Fruit fly (Drosophila melanogaster) whole organism, embryonic: ENCODE measurements around the gene CG4452.
A peak's percentile ranks its signal among the peaks of the same experiment; 100 is the strongest.

Experiments
- Abd-B ChIP-seq: fragments of 200-800 bp; sonication (Bioruptor generic); optimal IDR thresholded peaks from 2 replicates; lab custom pipeline; 2018; ENCODE audit warnings: missing biosample characterization, mild to moderate bottlenecking, missing genetic modification characterization, moderate library complexity
- Atf-2 ChIP-seq: fragments of 200-800 bp; sonication (Bioruptor generic); optimal IDR thresholded peaks from 2 replicates; lab custom pipeline; 2016; ENCODE audit warnings: missing biosample characterization, missing genetic modification characterization
- B-H1 ChIP-seq: fragments of 200-800 bp; sonication (Bioruptor generic); IDR thresholded peaks from 3 replicates; pipeline ENCODE4 v1.3.6; 2022; ENCODE audit warnings: missing biosample characterization, missing genetic modification characterization
- CG10959 ChIP-seq: fragments of 200-800 bp; sonication (Bioruptor generic); IDR thresholded peaks from 2 replicates; pipeline ENCODE4 v1.3.6; 2022; ENCODE audit warnings: missing biosample characterization, missing genetic modification characterization
- CG11696 ChIP-seq: fragments of 200-800 bp; sonication (Bioruptor generic); IDR thresholded peaks from 2 replicates; pipeline ENCODE4 v1.3.6; 2022; ENCODE audit warnings: missing biosample characterization, missing genetic modification characterization
- CG11723 ChIP-seq: fragments of 200-800 bp; sonication (Bioruptor generic); optimal IDR thresholded peaks from 2 replicates; lab custom pipeline; 2017; ENCODE audit warnings: missing biosample characterization, mild to moderate bottlenecking, missing genetic modification characterization
- CG14710 ChIP-seq: fragments of 200-800 bp; sonication (Bioruptor generic); optimal IDR thresholded peaks from 3 replicates; lab custom pipeline; 2019; ENCODE audit warnings: missing biosample characterization, mild to moderate bottlenecking, missing genetic modification characterization, moderate library complexity
- CG17328 ChIP-seq: fragments of 200-800 bp; sonication (Bioruptor generic); IDR thresholded peaks from 2 replicates; pipeline ENCODE4 v1.3.6; 2022; ENCODE audit warnings: missing biosample characterization, missing genetic modification characterization
- CG17568 ChIP-seq: fragments of 200-800 bp; sonication (Bioruptor generic); optimal IDR thresholded peaks from 2 replicates; lab custom pipeline; 2018; ENCODE audit warnings: missing biosample characterization, mild to moderate bottlenecking, missing genetic modification characterization, moderate library complexity
- CG17912 ChIP-seq: fragments of 200-800 bp; sonication (Bioruptor generic); optimal IDR thresholded peaks from 2 replicates; lab custom pipeline; 2018; ENCODE audit warnings: missing biosample characterization, mild to moderate bottlenecking, missing genetic modification characterization
- CG32767 ChIP-seq: fragments of 200-800 bp; sonication (Bioruptor generic); IDR thresholded peaks from 2 replicates; pipeline ENCODE4 v1.3.6; 2022; ENCODE audit warnings: missing biosample characterization, missing genetic modification characterization
- CG4282 ChIP-seq: fragments of 200-800 bp; sonication (Bioruptor generic); optimal IDR thresholded peaks from 2 replicates; lab custom pipeline; 2016; ENCODE audit warnings: missing biosample characterization, missing genetic modification characterization
- CG43689 ChIP-seq: fragments of 200-800 bp; sonication (Bioruptor generic); IDR thresholded peaks from 2 replicates; pipeline ENCODE4 v1.3.6; 2022; ENCODE audit warnings: missing biosample characterization, missing genetic modification characterization
- CG4404 ChIP-seq: fragments of 200-800 bp; sonication (Bioruptor generic); IDR thresholded peaks from 2 replicates; pipeline ENCODE4 v1.3.6; 2022; ENCODE audit warnings: missing biosample characterization, missing genetic modification characterization
- CG4707 ChIP-seq: fragments of 200-800 bp; sonication (Bioruptor generic); optimal IDR thresholded peaks from 2 replicates; lab custom pipeline; 2018; ENCODE audit warnings: missing biosample characterization, mild to moderate bottlenecking, missing genetic modification characterization, moderate library complexity
- CG7928 ChIP-seq: fragments of 200-800 bp; sonication (Bioruptor generic); optimal IDR thresholded peaks from 2 replicates; lab custom pipeline; 2017; ENCODE audit warnings: missing biosample characterization, mild to moderate bottlenecking, missing genetic modification characterization
- CG8281 ChIP-seq: fragments of 200-800 bp; sonication (Bioruptor generic); optimal IDR thresholded peaks from 2 replicates; lab custom pipeline; 2018; ENCODE audit warnings: missing biosample characterization, mild to moderate bottlenecking, missing genetic modification characterization, moderate library complexity
- D19A ChIP-seq: fragments of 200-800 bp; optimal IDR thresholded peaks from 3 replicates; lab custom pipeline; 2019; ENCODE audit warnings: missing biosample characterization, mild to moderate bottlenecking, missing genetic modification characterization, moderate library complexity
- Drgx ChIP-seq: fragments of 200-800 bp; sonication (Bioruptor generic); IDR thresholded peaks from 2 replicates; pipeline ENCODE4 v1.3.6; 2022; ENCODE audit warnings: missing biosample characterization, missing genetic modification characterization
- Eip74EF ChIP-seq, 2 experiments: fragments of 200-800 bp in 1 of 2; fragments of >200 bp in 1 of 2; sonication (Bioruptor generic) in 1 of 2; optimal IDR thresholded peaks; 2 replicates each; lab custom pipeline; 2017 to 2019; ENCODE audit warnings: missing biosample characterization in 2 of 2, missing genetic modification characterization in 2 of 2, mild to moderate bottlenecking in 1 of 2, moderate library complexity in 1 of 2
- Gsc ChIP-seq: fragments of 200-800 bp; sonication (Bioruptor generic); IDR thresholded peaks from 2 replicates; pipeline ENCODE4 v1.3.6; 2022; ENCODE audit warnings: missing biosample characterization, missing genetic modification characterization
- Hey ChIP-seq: fragments of 200-800 bp; sonication (Bioruptor generic); optimal IDR thresholded peaks from 3 replicates; lab custom pipeline; 2018; ENCODE audit warnings: missing biosample characterization, mild to moderate bottlenecking, missing genetic modification characterization
- Hr3 ChIP-seq: fragments of 200-800 bp; sonication (Bioruptor generic); optimal IDR thresholded peaks from 3 replicates; lab custom pipeline; 2016; ENCODE audit warnings: missing biosample characterization, missing genetic modification characterization
- Kr ChIP-seq: fragments of 200-800 bp; sonication (Bioruptor generic); optimal IDR thresholded peaks from 2 replicates; lab custom pipeline; 2017; ENCODE audit warnings: missing biosample characterization, mild to moderate bottlenecking, missing genetic modification characterization
- MESR4 ChIP-seq: fragments of 200-800 bp; sonication (Bioruptor generic); optimal IDR thresholded peaks from 2 replicates; lab custom pipeline; 2018; ENCODE audit warnings: missing biosample characterization, mild to moderate bottlenecking, missing genetic modification characterization, moderate library complexity
- Med ChIP-seq: fragments of 200-800 bp; sonication (Bioruptor generic); peaks from one replicate; lab custom pipeline; 2016; ENCODE audit warnings: missing biosample characterization, missing genetic modification characterization, mild to moderate bottlenecking, inconsistent platforms, moderate library complexity
- NfI ChIP-seq: fragments of 200-800 bp; sonication (Bioruptor generic); optimal IDR thresholded peaks from 3 replicates; lab custom pipeline; 2018; ENCODE audit warnings: missing biosample characterization, mild to moderate bottlenecking, missing genetic modification characterization, moderate library complexity
- Rx ChIP-seq: fragments of 200-800 bp; sonication (Bioruptor generic); IDR thresholded peaks from 2 replicates; pipeline ENCODE4 v1.3.6; 2022; ENCODE audit warnings: missing biosample characterization, missing genetic modification characterization
- Sox100B ChIP-seq: fragments of 200-800 bp; sonication (Bioruptor generic); optimal IDR thresholded peaks from 3 replicates; lab custom pipeline; 2018; ENCODE audit warnings: missing biosample characterization, mild to moderate bottlenecking, missing genetic modification characterization
- TFAM ChIP-seq: fragments of 200-800 bp; sonication (Bioruptor generic); optimal IDR thresholded peaks from 2 replicates; lab custom pipeline; 2017; ENCODE audit warnings: missing biosample characterization, missing genetic modification characterization, inconsistent platforms
- ase ChIP-seq: fragments of 200-800 bp; sonication (Bioruptor generic); IDR thresholded peaks from 3 replicates; pipeline ENCODE4 v1.3.6; 2022; ENCODE audit warnings: missing biosample characterization, missing genetic modification characterization
- cad ChIP-seq: fragments of >200 bp; optimal IDR thresholded peaks from 2 replicates; lab custom pipeline; 2017; ENCODE audit warnings: missing biosample characterization, missing genetic modification characterization
- ems ChIP-seq: fragments of 200-800 bp; sonication (Bioruptor generic); optimal IDR thresholded peaks from 3 replicates; lab custom pipeline; 2016; ENCODE audit warnings: missing biosample characterization, missing genetic modification characterization
- fd64A ChIP-seq: fragments of 200-800 bp; sonication (Bioruptor generic); optimal IDR thresholded peaks from 3 replicates; lab custom pipeline; 2018; ENCODE audit warnings: missing biosample characterization, mild to moderate bottlenecking, missing genetic modification characterization
- gcm ChIP-seq: fragments of 200-800 bp; sonication (Bioruptor generic); optimal IDR thresholded peaks from 2 replicates; lab custom pipeline; 2019; ENCODE audit warnings: missing biosample characterization, mild to moderate bottlenecking, missing genetic modification characterization, moderate library complexity
- gcm2 ChIP-seq: fragments of 200-800 bp; sonication (Bioruptor generic); optimal IDR thresholded peaks from 2 replicates; lab custom pipeline; 2016; ENCODE audit warnings: missing biosample characterization, missing genetic modification characterization
- gem ChIP-seq: fragments of 200-800 bp; sonication (Bioruptor generic); optimal IDR thresholded peaks from 2 replicates; lab custom pipeline; 2019; ENCODE audit warnings: missing biosample characterization, mild to moderate bottlenecking, missing genetic modification characterization, moderate library complexity
- gfzf ChIP-seq: fragments of 200-800 bp; sonication (Bioruptor generic); optimal IDR thresholded peaks from 2 replicates; lab custom pipeline; 2016; ENCODE audit warnings: missing biosample characterization, mild to moderate bottlenecking, missing genetic modification characterization, moderate library complexity
- insv ChIP-seq, 2 experiments: fragments of 200-800 bp; sonication (Bioruptor generic); optimal IDR thresholded peaks; 3 replicates each; lab custom pipeline; 2016 to 2018; ENCODE audit warnings: missing biosample characterization in 2 of 2, missing genetic modification characterization in 2 of 2
- lab ChIP-seq: fragments of 200-800 bp; sonication (Bioruptor generic); optimal IDR thresholded peaks from 3 replicates; lab custom pipeline; 2017; ENCODE audit warnings: missing biosample characterization, missing genetic modification characterization, mild to moderate bottlenecking, moderate library complexity, missing genetic modification reagents
- luna ChIP-seq: fragments of 200-800 bp; sonication (Bioruptor generic); optimal IDR thresholded peaks from 2 replicates; lab custom pipeline; 2016; ENCODE audit warnings: missing biosample characterization, missing genetic modification characterization
- odd ChIP-seq: fragments of 200-800 bp; sonication (Bioruptor generic); optimal IDR thresholded peaks from 2 replicates; lab custom pipeline; 2017; ENCODE audit warnings: missing biosample characterization, mild to moderate bottlenecking, missing genetic modification characterization
- pita ChIP-seq: fragments of 200-800 bp; sonication (Bioruptor generic); optimal IDR thresholded peaks from 2 replicates; lab custom pipeline; 2017; ENCODE audit warnings: missing biosample characterization, mild to moderate bottlenecking, missing genetic modification characterization
- pros ChIP-seq: fragments of 200-800 bp; sonication (Bioruptor generic); optimal IDR thresholded peaks from 3 replicates; lab custom pipeline; 2019; ENCODE audit warnings: missing biosample characterization, mild to moderate bottlenecking, missing genetic modification characterization, moderate library complexity
- row ChIP-seq: fragments of 200-800 bp; sonication (Bioruptor generic); IDR thresholded peaks from 3 replicates; pipeline ENCODE4 v1.3.6; 2022; ENCODE audit warnings: missing biosample characterization, missing genetic modification characterization
- schlank ChIP-seq: fragments of 200-800 bp; sonication (Bioruptor generic); optimal IDR thresholded peaks from 2 replicates; lab custom pipeline; 2018; ENCODE audit warnings: missing biosample characterization, mild to moderate bottlenecking, missing genetic modification characterization
- so ChIP-seq: fragments of 200-800 bp; sonication (Bioruptor generic); IDR thresholded peaks from 3 replicates; pipeline ENCODE4 v1.3.6; 2022; ENCODE audit warnings: missing biosample characterization, missing genetic modification characterization
- sqz ChIP-seq: fragments of 200-800 bp; sonication (Bioruptor generic); optimal IDR thresholded peaks from 3 replicates; lab custom pipeline; 2018; ENCODE audit warnings: missing biosample characterization, mild to moderate bottlenecking, missing genetic modification characterization
- tio ChIP-seq: fragments of 200-800 bp; sonication (Bioruptor generic); optimal IDR thresholded peaks from 2 replicates; lab custom pipeline; 2017; ENCODE audit warnings: missing biosample characterization, missing genetic modification characterization, inconsistent platforms
- zf30C ChIP-seq: fragments of 200-800 bp; sonication (Bioruptor generic); optimal IDR thresholded peaks from 3 replicates; lab custom pipeline; 2018; ENCODE audit warnings: missing biosample characterization, mild to moderate bottlenecking, missing genetic modification characterization

CG4452 gene

DNA sequence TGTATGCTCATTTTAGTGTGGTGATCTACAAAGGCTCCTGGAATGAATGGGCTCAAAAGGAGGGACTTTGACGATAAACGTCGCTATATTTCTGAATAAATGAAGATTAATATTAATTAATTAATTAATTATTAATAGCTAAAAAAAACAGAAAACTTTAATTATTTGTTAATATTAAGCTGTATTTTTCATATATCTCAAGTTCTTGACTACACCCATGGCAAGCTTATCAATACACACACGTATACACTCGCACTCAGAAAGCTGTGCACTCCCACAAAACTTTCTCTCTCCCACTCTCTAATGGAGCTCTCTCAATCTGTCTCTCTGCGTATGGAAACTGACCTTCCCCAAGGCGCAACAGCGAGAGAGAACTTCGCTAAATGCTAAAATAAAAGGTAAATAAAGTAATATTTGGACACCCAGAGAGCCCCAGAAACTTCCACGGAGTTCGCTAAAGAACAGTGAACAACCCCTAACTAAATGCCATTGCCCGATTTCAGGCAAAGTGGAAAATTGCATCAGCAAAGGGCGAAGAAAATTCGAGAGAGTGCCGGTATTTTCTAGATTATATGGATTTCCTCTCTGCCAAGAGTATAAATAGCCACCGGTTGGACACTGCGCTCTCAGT, 6.3 kb downstream of the CG4452 start (continued):
- TF ChIP-seq CG7928, result peak; percentile 33
- no peak for TF ChIP-seq insv (GFP tag; optimal IDR thresholded peaks at IDR 0.05; lab: Kevin White, UChicago)
- TF ChIP-seq so (GFP tag; lab: Robert Waterston, UW), result peak; percentile 80
- no peak for TF ChIP-seq luna (GFP tag; lab: Kevin White, UChicago)
- no peak for TF ChIP-seq TFAM (GFP tag; lab: Kevin White, UChicago)
- TF ChIP-seq CG11696, result peak; percentile 58
- TF ChIP-seq Med (GFP tag; lab: Kevin White, UChicago), result peak; percentile 78
- TF ChIP-seq Hey (tag; lab: Kevin White, UChicago), result no peak
- no peak for TF ChIP-seq Kr
- peak; percentile 60 for TF ChIP-seq CG14710 (tag; lab: Kevin White, UChicago)
- TF ChIP-seq lab (GFP tag; lab: Kevin White, UChicago), result peak; percentile 88
- TF ChIP-seq ems (GFP tag; lab: Kevin White, UChicago), result no peak
- peak; percentile 83 for TF ChIP-seq gem (tag; lab: Kevin White, UChicago)
- TF ChIP-seq CG17568 (GFP tag; lab: Kevin White, UChicago), result no peak
- no peak for TF ChIP-seq fd64A (GFP tag; lab: Kevin White, UChicago)
- TF ChIP-seq MESR4 (GFP tag; lab: Kevin White, UChicago), result no peak
- no peak for TF ChIP-seq CG43689 (GFP tag; lab: Robert Waterston, UW)
- peak; percentile 81 for TF ChIP-seq CG17328 (GFP tag; lab: Robert Waterston, UW)
- no peak for TF ChIP-seq sqz (GFP tag; lab: Kevin White, UChicago)
- TF ChIP-seq odd (GFP tag; lab: Kevin White, UChicago), result peak; percentile 69
- TF ChIP-seq schlank, result no peak
- no peak for TF ChIP-seq Atf-2 (GFP tag; lab: Kevin White, UChicago)
- no peak for TF ChIP-seq tio (GFP tag; lab: Kevin White, UChicago)
- peak; percentile 6 for TF ChIP-seq D19A (tag; lab: Kevin White, UChicago)
- peak; percentile 33; the same call in 1 of the 2 replicates for TF ChIP-seq CG4404 (GFP tag; lab: Robert Waterston, UW)
- TF ChIP-seq cad (GFP tag; lab: Kevin White, UChicago), result no peak
- TF ChIP-seq CG10959 (GFP tag; lab: Robert Waterston, UW), result no peak
- TF ChIP-seq zf30C (GFP tag; lab: Kevin White, UChicago), result no peak
- TF ChIP-seq B-H1, result no peak
- no peak for TF ChIP-seq CG4282
- TF ChIP-seq Abd-B (GFP tag; lab: Kevin White, UChicago), result no peak
- no peak for TF ChIP-seq Gsc (GFP tag; lab: Robert Waterston, UW)
- peak in 1 of 2 experiments; percentile 53 for TF ChIP-seq Eip74EF (GFP tag; optimal IDR thresholded peaks at IDR 0.05; lab: Kevin White, UChicago)
- peak; percentile 51 for TF ChIP-seq CG11723 (GFP tag; lab: Kevin White, UChicago)
- TF ChIP-seq Rx (GFP tag; lab: Robert Waterston, UW), result 0 out of 2 replicates have a peak, but pooled peaks have one; percentile 7
- no peak for TF ChIP-seq CG17912 (GFP tag; lab: Kevin White, UChicago)
- peak; percentile 66 for TF ChIP-seq row
- TF ChIP-seq gfzf (GFP tag; lab: Kevin White, UChicago), result no peak
- peak; percentile 51; the same call in 1 of the 3 replicates for TF ChIP-seq ase
- TF ChIP-seq CG4707 (GFP tag; lab: Kevin White, UChicago), result no peak
- TF ChIP-seq NfI (GFP tag; lab: Kevin White, UChicago), result peak; percentile 67
- TF ChIP-seq Hr3, result peak; percentile 37
- peak; percentile 33 for TF ChIP-seq gcm (GFP tag; lab: Kevin White, UChicago)
- peak; percentile 9 for TF ChIP-seq CG8281
- peak; percentile 76 for TF ChIP-seq CG32767 (GFP tag; lab: Robert Waterston, UW)
- TF ChIP-seq pros (GFP tag; lab: Kevin White, UChicago), result no peak
- TF ChIP-seq gcm2, result no peak
- peak; percentile 88 for TF ChIP-seq Drgx (GFP tag; lab: Robert Waterston, UW)
- no peak for TF ChIP-seq pita (GFP tag; lab: Kevin White, UChicago)
- peak; percentile 72 for TF ChIP-seq Sox100B (GFP tag; lab: Kevin White, UChicago)
